Fruit fly (Drosophila melanogaster) whole organism, wandering third instar larva: ENCODE data around the gene CG7069.
A peak's percentile ranks its signal among the peaks of the same experiment; 100 is the strongest.

Experiments
- Abd-B ChIP-seq: fragments of >200 bp; optimal IDR thresholded peaks from 2 replicates; lab custom pipeline; 2017; ENCODE audit warnings: missing biosample characterization, missing genetic modification characterization
- CG32264 ChIP-seq: fragments of 200-800 bp; sonication (Bioruptor generic); optimal IDR thresholded peaks from 2 replicates; lab custom pipeline; 2016; ENCODE audit warnings: missing biosample characterization, missing genetic modification characterization
- CG9705 ChIP-seq: fragments of 200-800 bp; sonication (Bioruptor generic); optimal IDR thresholded peaks from 2 replicates; lab custom pipeline; 2018; ENCODE audit warnings: missing biosample characterization, mild to moderate bottlenecking, missing genetic modification characterization
- CrebA ChIP-seq: fragments of 200-800 bp; sonication (Bioruptor generic); optimal IDR thresholded peaks from 2 replicates; lab custom pipeline; 2016; ENCODE audit warnings: missing biosample characterization, mild to moderate bottlenecking, missing genetic modification characterization, borderline replicate concordance
- Dfd ChIP-seq: fragments of >200 bp; optimal IDR thresholded peaks from 2 replicates; lab custom pipeline; 2017; ENCODE audit warnings: missing biosample characterization, missing genetic modification characterization
- Dif ChIP-seq: fragments of 200-275, 200-300 bp; sonication (Bioruptor generic); optimal IDR thresholded peaks from 2 replicates; lab custom pipeline; 2018; ENCODE audit warnings: missing biosample characterization, missing genetic modification characterization; ENCODE audit not compliant: partially characterized antibody
- GATAd ChIP-seq: sonication (Bioruptor generic); optimal IDR thresholded peaks from 2 replicates; lab custom pipeline; 2016; ENCODE audit warnings: missing biosample characterization, missing genetic modification characterization
- HLH106 ChIP-seq: fragments of 200-800 bp; optimal IDR thresholded peaks from 3 replicates; lab custom pipeline; 2019; ENCODE audit warnings: missing biosample characterization, mild to moderate bottlenecking, missing genetic modification characterization, moderate library complexity
- Hnf4 ChIP-seq: fragments of 200-800 bp; sonication (Bioruptor generic); optimal IDR thresholded peaks from 2 replicates; lab custom pipeline; 2016; ENCODE audit warnings: missing biosample characterization, mild to moderate bottlenecking, missing genetic modification characterization
- Hr78 ChIP-seq: fragments of >200 bp; optimal IDR thresholded peaks from 2 replicates; lab custom pipeline; 2017; ENCODE audit warnings: missing biosample characterization, missing genetic modification characterization
- Hr83 ChIP-seq: fragments of 200-300 bp; sonication (Bioruptor generic); optimal IDR thresholded peaks from 2 replicates; lab custom pipeline; 2016; ENCODE audit warnings: missing biosample characterization, mild to moderate bottlenecking, missing genetic modification characterization, moderate library complexity; ENCODE audit not compliant: poor library complexity, severe bottlenecking
- Jra ChIP-seq: sonication (Bioruptor generic); optimal IDR thresholded peaks from 2 replicates; lab custom pipeline; 2016; ENCODE audit warnings: missing biosample characterization, missing genetic modification characterization
- Mio ChIP-seq: sonication (Bioruptor generic); optimal IDR thresholded peaks from 2 replicates; lab custom pipeline; 2016; ENCODE audit warnings: missing biosample characterization, missing genetic modification characterization
- Myc ChIP-seq: fragments of >200 bp; optimal IDR thresholded peaks from 2 replicates; lab custom pipeline; 2017
- N ChIP-seq: fragments of >200 bp; optimal IDR thresholded peaks from 2 replicates; lab custom pipeline; 2018; ENCODE audit warnings: missing biosample characterization, missing external identifiers, missing genetic modification characterization
- OdsH ChIP-seq: fragments of 200-800 bp; sonication (Bioruptor generic); optimal IDR thresholded peaks from 2 replicates; lab custom pipeline; 2016; ENCODE audit warnings: missing biosample characterization, mild to moderate bottlenecking, missing genetic modification characterization
- Rel ChIP-seq, 2 experiments: fragments of 200-800 bp; sonication (Bioruptor generic) in 1 of 2; optimal IDR thresholded peaks; 2 replicates in 1 of 2; 3 replicates in 1 of 2; lab custom pipeline; 2016 to 2019; ENCODE audit warnings: mild to moderate bottlenecking in 2 of 2, missing biosample characterization in 2 of 2, missing genetic modification characterization in 2 of 2, moderate library complexity in 1 of 2
- Sp1 ChIP-seq: fragments of 200-800 bp; sonication (Bioruptor generic); optimal IDR thresholded peaks from 3 replicates; lab custom pipeline; 2019; ENCODE audit warnings: missing biosample characterization, mild to moderate bottlenecking, missing genetic modification characterization, moderate library complexity
- Vsx2 ChIP-seq: fragments of 200-300, 225-300 bp; sonication (Bioruptor generic); optimal IDR thresholded peaks from 2 replicates; lab custom pipeline; 2018; ENCODE audit warnings: missing biosample characterization, missing genetic modification characterization; ENCODE audit not compliant: partially characterized antibody
- br ChIP-seq: fragments of 200-800 bp; sonication (Bioruptor generic); optimal IDR thresholded peaks from 2 replicates; lab custom pipeline; 2016; ENCODE audit warnings: missing biosample characterization, missing genetic modification characterization
- brk ChIP-seq: fragments of 200-800 bp; sonication (Bioruptor generic); optimal IDR thresholded peaks from 2 replicates; lab custom pipeline; 2016; ENCODE audit warnings: missing biosample characterization, mild to moderate bottlenecking, missing genetic modification characterization
- dl ChIP-seq, 2 experiments: fragments of 175-275, 200-275 bp in 1 of 2; fragments of 200-275 bp in 1 of 2; sonication (Bioruptor generic); optimal IDR thresholded peaks; lab custom pipeline; 2018; ENCODE audit warnings: mild to moderate bottlenecking in 2 of 2, missing biosample characterization in 2 of 2, missing genetic modification characterization in 2 of 2, moderate library complexity in 2 of 2; ENCODE audit not compliant: partially characterized antibody in 2 of 2, insufficient read depth in 1 of 2
- dmrt93B ChIP-seq: fragments of 200-800 bp; sonication (Bioruptor generic); optimal IDR thresholded peaks from 2 replicates; lab custom pipeline; 2018; ENCODE audit warnings: missing biosample characterization, mild to moderate bottlenecking, missing genetic modification characterization
- dsf ChIP-seq: sonication (Bioruptor generic); optimal IDR thresholded peaks from 2 replicates; lab custom pipeline; 2016; ENCODE audit warnings: missing biosample characterization, missing genetic modification characterization, borderline replicate concordance
- ey ChIP-seq: fragments of 200-800 bp; sonication (Bioruptor generic); optimal IDR thresholded peaks from 2 replicates; lab custom pipeline; 2016; ENCODE audit warnings: missing biosample characterization, missing genetic modification characterization
- foxo ChIP-seq, 2 experiments: fragments of 200-800 bp; sonication (Bioruptor generic); optimal IDR thresholded peaks; 2 replicates in 1 of 2; 3 replicates in 1 of 2; lab custom pipeline; 2016 to 2017; ENCODE audit warnings: missing biosample characterization in 2 of 2, missing genetic modification characterization in 2 of 2
- fru ChIP-seq: fragments of 200-800 bp; sonication (Bioruptor generic); optimal IDR thresholded peaks from 3 replicates; lab custom pipeline; 2016; ENCODE audit warnings: missing biosample characterization, mild to moderate bottlenecking, missing genetic modification characterization
- h ChIP-seq: fragments of 200-800 bp; sonication (Bioruptor generic); optimal IDR thresholded peaks from 3 replicates; lab custom pipeline; 2016; ENCODE audit warnings: missing biosample characterization, mild to moderate bottlenecking, missing genetic modification characterization
- jim ChIP-seq: fragments of 175-275, 200-325 bp; sonication (Bioruptor generic); optimal IDR thresholded peaks from 2 replicates; lab custom pipeline; 2016; ENCODE audit warnings: missing biosample characterization, mild to moderate bottlenecking, missing genetic modification characterization
- lola ChIP-seq: fragments of >200 bp; optimal IDR thresholded peaks from 2 replicates; lab custom pipeline; 2017; ENCODE audit warnings: missing biosample characterization, missing genetic modification characterization
- pan ChIP-seq: fragments of >200 bp; optimal IDR thresholded peaks from 2 replicates; lab custom pipeline; 2017
- psq ChIP-seq: fragments of 200-800 bp; sonication (Bioruptor generic); optimal IDR thresholded peaks from 3 replicates; lab custom pipeline; 2017; ENCODE audit warnings: missing biosample characterization, mild to moderate bottlenecking, missing genetic modification characterization, moderate library complexity
- rgr ChIP-seq: fragments of 200-800 bp; sonication (Bioruptor generic); optimal IDR thresholded peaks from 3 replicates; lab custom pipeline; 2016; ENCODE audit warnings: missing biosample characterization, mild to moderate bottlenecking, missing genetic modification characterization
- sage ChIP-seq: fragments of 200-800 bp; sonication (Bioruptor generic); optimal IDR thresholded peaks from 2 replicates; lab custom pipeline; 2016; ENCODE audit warnings: missing biosample characterization, mild to moderate bottlenecking, missing genetic modification characterization
- sv ChIP-seq: fragments of 200-800 bp; sonication (Bioruptor generic); optimal IDR thresholded peaks from 3 replicates; lab custom pipeline; 2016; ENCODE audit warnings: missing biosample characterization, missing genetic modification characterization
- tai ChIP-seq: sonication (Bioruptor generic); optimal IDR thresholded peaks from 2 replicates; lab custom pipeline; 2016; ENCODE audit warnings: missing biosample characterization, missing genetic modification characterization
- usp ChIP-seq: fragments of >200 bp; optimal IDR thresholded peaks from 2 replicates; lab custom pipeline; 2017; ENCODE audit warnings: missing biosample characterization, missing genetic modification characterization
- woc ChIP-seq: sonication (Bioruptor generic); optimal IDR thresholded peaks from 2 replicates; lab custom pipeline; 2016; ENCODE audit warnings: missing biosample characterization, mild to moderate bottlenecking, missing genetic modification characterization

The CG7069 gene

DNA sequence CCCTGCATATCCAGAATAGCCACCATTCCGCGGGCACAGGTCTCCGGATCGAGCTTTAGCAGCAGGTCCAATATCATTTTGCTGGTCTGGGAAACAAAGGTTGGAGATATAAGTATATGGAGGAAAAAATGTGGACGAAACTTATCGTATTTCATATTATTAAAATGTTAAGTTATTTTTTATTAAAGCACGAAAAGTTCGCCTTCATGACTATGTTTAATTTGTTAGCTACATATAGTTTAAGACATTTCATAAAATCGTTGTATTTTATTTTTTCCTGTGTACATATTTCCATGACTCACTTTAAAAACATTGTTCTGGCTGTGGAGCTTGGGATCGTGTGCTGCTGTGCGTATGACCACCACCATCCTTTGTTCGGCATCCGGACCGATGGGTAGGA, 51.4 kb downstream of the CG7069 start:
- TF ChIP-seq ey (GFP tag; lab: Kevin White, UChicago) (peak; percentile 37), Hr83 (GFP tag; lab: Kevin White, UChicago) (no peak), Vsx2 (GFP tag; lab: Kevin White, UChicago) (no peak), dsf (GFP tag; lab: Kevin White, UChicago) (no peak), jim (GFP tag; lab: Kevin White, UChicago) (no peak), Dfd (GFP tag; lab: Kevin White, UChicago) (no peak), GATAd (GFP tag; lab: Kevin White, UChicago) (no peak), psq (GFP tag; lab: Kevin White, UChicago) (peak; percentile 44), dmrt93B (GFP tag; lab: Kevin White, UChicago) (no peak), Hnf4 (GFP tag; lab: Kevin White, UChicago) (no peak), Abd-B (GFP tag; lab: Kevin White, UChicago) (no peak), OdsH (GFP tag; lab: Kevin White, UChicago) (peak; percentile 61), dl (GFP tag; optimal IDR thresholded peaks at IDR 0.05; lab: Kevin White, UChicago; ENCODE audit: insufficient read depth in 1 of 2, partially characterized antibody in 2 of 2) (no peak), rgr (GFP tag; lab: Kevin White, UChicago) (peak; percentile 58), Jra (GFP tag; lab: Kevin White, UChicago) (peak; percentile 33), h (GFP tag; lab: Kevin White, UChicago) (peak; percentile 51), lola (GFP tag; lab: Kevin White, UChicago) (no peak), Myc (lab: Kevin White, UChicago) (no peak), Dif (no peak), N (GFP tag; lab: Kevin White, UChicago) (no peak), pan (lab: Kevin White, UChicago) (no peak), sv (no peak), Rel (GFP tag; optimal IDR thresholded peaks at IDR 0.05; lab: Kevin White, UChicago) (no peak), Rel (tag; optimal IDR thresholded peaks at IDR 0.05; lab: Kevin White, UChicago) (no peak), CrebA (no peak), fru (GFP tag; lab: Kevin White, UChicago) (peak; percentile 39), usp (no peak), foxo (GFP tag; optimal IDR thresholded peaks at IDR 0.05; lab: Kevin White, UChicago) (peak in 1 of 2 experiments; percentile 70), woc (GFP tag; lab: Kevin White, UChicago) (no peak), br (GFP tag; lab: Kevin White, UChicago) (peak; percentile 40), HLH106 (tag; lab: Kevin White, UChicago) (peak; percentile 36), tai (GFP tag; lab: Kevin White, UChicago) (no peak), sage (GFP tag; lab: Kevin White, UChicago) (peak; percentile 41), Mio (GFP tag; lab: Kevin White, UChicago) (no peak), Hr78 (GFP tag; lab: Kevin White, UChicago) (no peak), brk (GFP tag; lab: Kevin White, UChicago) (no peak), CG9705 (no peak), Sp1 (GFP tag; lab: Kevin White, UChicago) (no peak), CG32264 (no peak)

dm6 chr3R:22424602-22425190, 52.1 kb downstream of the CG7069 start, which contains the start of gene pinta:
pinta (minus strand) TSS chr3R:22424929.
- TF ChIP-seq OdsH (GFP tag; lab: Kevin White, UChicago) = no peak
- TF ChIP-seq usp = no peak
- TF ChIP-seq sage (GFP tag; lab: Kevin White, UChicago) = no peak
- no peak for TF ChIP-seq psq (GFP tag; lab: Kevin White, UChicago)
- TF ChIP-seq CG9705 = no peak
- TF ChIP-seq Mio (GFP tag; lab: Kevin White, UChicago) = no peak
- no peak for TF ChIP-seq Dfd (GFP tag; lab: Kevin White, UChicago)
- no peak for TF ChIP-seq dl (GFP tag; optimal IDR thresholded peaks at IDR 0.05; lab: Kevin White, UChicago; ENCODE audit: insufficient read depth in 1 of 2, partially characterized antibody in 2 of 2)
- no peak for TF ChIP-seq dmrt93B (GFP tag; lab: Kevin White, UChicago)
- no peak for TF ChIP-seq Hr78 (GFP tag; lab: Kevin White, UChicago)
- no peak for TF ChIP-seq N (GFP tag; lab: Kevin White, UChicago)
- no peak for TF ChIP-seq dsf (GFP tag; lab: Kevin White, UChicago)
- no peak for TF ChIP-seq h (GFP tag; lab: Kevin White, UChicago)
- TF ChIP-seq Hnf4 (GFP tag; lab: Kevin White, UChicago) = no peak
- no peak for TF ChIP-seq br (GFP tag; lab: Kevin White, UChicago)
